Worm (Caenorhabditis elegans) whole organism, L1 larva: ENCODE measurements around the gene msd-4.

Experiments used
- F16B12.6 ChIP-seq: fragments of 150-350 bp; optimal IDR thresholded peaks from 2 replicates; lab custom pipeline; 2014; ENCODE audit warnings: missing biosample characterization, missing genetic modification characterization
- Y116A8C.19 ChIP-seq: sonication (generic microtip); optimal IDR thresholded peaks from 2 replicates; lab custom pipeline; 2016; ENCODE audit warnings: missing compliant biosample characterization, missing genetic modification characterization, borderline replicate concordance
- blmp-1 ChIP-seq: fragments of 150-350 bp; optimal IDR thresholded peaks from 2 replicates; lab custom pipeline; 2014; ENCODE audit warnings: missing biosample characterization, missing genetic modification characterization
- ceh-63 ChIP-seq: fragments of 200-800 bp; sonication (Bioruptor generic); optimal IDR thresholded peaks from 2 replicates; lab custom pipeline; 2018; ENCODE audit warnings: mild to moderate bottlenecking, missing genetic modification characterization, missing compliant biosample characterization
- ceh-8 ChIP-seq: fragments of 200-800 bp; sonication (Bioruptor generic); optimal IDR thresholded peaks from 2 replicates; lab custom pipeline; 2018; ENCODE audit warnings: mild to moderate bottlenecking, missing genetic modification characterization, moderate library complexity, missing compliant biosample characterization
- ceh-88 ChIP-seq: fragments of 200-800 bp; sonication (Bioruptor generic); IDR thresholded peaks from 2 replicates; pipeline ENCODE4 v1.3.6; 2022; ENCODE audit warnings: missing genetic modification characterization, missing compliant biosample characterization
- ces-1 ChIP-seq: fragments of 150-350 bp; optimal IDR thresholded peaks from 2 replicates; lab custom pipeline; 2014; ENCODE audit warnings: missing biosample characterization, missing genetic modification reagents, missing genetic modification characterization
- efl-3 ChIP-seq: fragments of 200-800 bp; sonication (Bioruptor generic); optimal IDR thresholded peaks from 2 replicates; lab custom pipeline; 2018; ENCODE audit warnings: mild to moderate bottlenecking, missing genetic modification characterization, missing compliant biosample characterization
- egl-27 ChIP-seq, 2 experiments: fragments of 150-350 bp in 1 of 2; sonication (generic microtip); optimal IDR thresholded peaks; 3 replicates each; lab custom pipeline; 2017 to 2018; ENCODE audit warnings: missing biosample characterization in 2 of 2, missing genetic modification characterization in 2 of 2, missing genetic modification reagents in 2 of 2
- elt-2 ChIP-seq: sonication (generic microtip); optimal IDR thresholded peaks from 2 replicates; lab custom pipeline; 2016; ENCODE audit warnings: missing genetic modification characterization, mild to moderate bottlenecking, inconsistent platforms, missing compliant biosample characterization, missing genetic modification reagents
- elt-3 ChIP-seq, 6 experiments: fragments of 150-350 bp in 1 of 6; sonication (generic microtip); optimal IDR thresholded peaks; 2 replicates each; lab custom pipeline; 2017 to 2018; ENCODE audit warnings: missing biosample characterization in 6 of 6, missing genetic modification characterization in 6 of 6, inconsistent platforms in 1 of 6
- ets-5 ChIP-seq: fragments of 200-800 bp; sonication (Bioruptor generic); IDR thresholded peaks from 2 replicates; pipeline ENCODE4 v1.3.6; 2022; ENCODE audit warnings: missing genetic modification characterization, missing compliant biosample characterization
- fkh-4 ChIP-seq: sonication (generic microtip); optimal IDR thresholded peaks from 2 replicates; lab custom pipeline; 2016; ENCODE audit warnings: missing compliant biosample characterization, missing genetic modification characterization, borderline replicate concordance
- fos-1 ChIP-seq: fragments of 150-350 bp; optimal IDR thresholded peaks from 2 replicates; lab custom pipeline; 2014; ENCODE audit warnings: missing biosample characterization, missing genetic modification characterization
- grh-1 ChIP-seq: fragments of 200-800 bp; sonication (Bioruptor generic); IDR thresholded peaks from 2 replicates; pipeline ENCODE4 v1.3.6; 2022; ENCODE audit warnings: missing genetic modification reagents, missing genetic modification characterization, missing compliant biosample characterization
- hlh-17 ChIP-seq: fragments of 200-800 bp; sonication (Bioruptor generic); optimal IDR thresholded peaks from 2 replicates; lab custom pipeline; 2018; ENCODE audit warnings: missing genetic modification characterization, mild to moderate bottlenecking, missing compliant biosample characterization, moderate library complexity, borderline replicate concordance
- hlh-4 ChIP-seq: sonication (generic microtip); optimal IDR thresholded peaks from 2 replicates; lab custom pipeline; 2016; ENCODE audit warnings: mild to moderate bottlenecking, missing genetic modification characterization, missing compliant biosample characterization
- hpl-2 ChIP-seq: fragments of 150-350 bp; optimal IDR thresholded peaks from 2 replicates; lab custom pipeline; 2014; ENCODE audit warnings: missing biosample characterization, missing genetic modification reagents, missing genetic modification characterization
- jun-1 ChIP-seq: fragments of 150-350 bp; optimal IDR thresholded peaks from 2 replicates; lab custom pipeline; 2014; ENCODE audit warnings: missing biosample characterization, missing genetic modification reagents, missing genetic modification characterization
- lin-15B ChIP-seq: fragments of 150-350 bp; sonication (generic microtip); optimal IDR thresholded peaks from 3 replicates; lab custom pipeline; 2014; ENCODE audit warnings: missing biosample characterization, missing genetic modification characterization
- mab-9 ChIP-seq: fragments of 200-800 bp; sonication (Bioruptor generic); IDR thresholded peaks from 2 replicates; pipeline ENCODE4 v1.3.6; 2022; ENCODE audit warnings: missing genetic modification reagents, missing genetic modification characterization, missing compliant biosample characterization
- mep-1 ChIP-seq: fragments of 150-350 bp; optimal IDR thresholded peaks from 2 replicates; lab custom pipeline; 2014; ENCODE audit warnings: missing biosample characterization, missing genetic modification characterization
- nhr-20 ChIP-seq: sonication (generic microtip); optimal IDR thresholded peaks from 2 replicates; lab custom pipeline; 2016; ENCODE audit warnings: mild to moderate bottlenecking, missing genetic modification characterization, missing compliant biosample characterization
- nhr-28 ChIP-seq: fragments of 150-350 bp; optimal IDR thresholded peaks from 2 replicates; lab custom pipeline; 2014; ENCODE audit warnings: missing biosample characterization, missing genetic modification characterization
- nhr-76 ChIP-seq: sonication (generic microtip); optimal IDR thresholded peaks from 2 replicates; lab custom pipeline; 2017; ENCODE audit warnings: missing biosample characterization, missing genetic modification characterization
- nhr-77 ChIP-seq: fragments of 150-350 bp; optimal IDR thresholded peaks from 2 replicates; lab custom pipeline; 2014; ENCODE audit warnings: missing biosample characterization, missing genetic modification characterization
- nhr-85 ChIP-seq: sonication (generic microtip); peaks from one replicate; lab custom pipeline; 2016; ENCODE audit warnings: missing genetic modification characterization, inconsistent platforms, missing compliant biosample characterization
- pax-3 ChIP-seq: fragments of 200-800 bp; sonication (Bioruptor generic); optimal IDR thresholded peaks from 2 replicates; lab custom pipeline; 2018; ENCODE audit warnings: mild to moderate bottlenecking, missing genetic modification characterization, moderate library complexity, missing compliant biosample characterization
- skn-1 ChIP-seq: fragments of 150-350 bp; optimal IDR thresholded peaks from 2 replicates; lab custom pipeline; 2014; ENCODE audit warnings: missing biosample characterization, missing genetic modification characterization
- snpc-4 ChIP-seq: fragments of 150-350 bp; optimal IDR thresholded peaks from 2 replicates; lab custom pipeline; 2014; ENCODE audit warnings: missing biosample characterization, missing genetic modification characterization
- snu-23 ChIP-seq: sonication (generic microtip); optimal IDR thresholded peaks from 2 replicates; lab custom pipeline; 2016; ENCODE audit warnings: missing genetic modification characterization, missing compliant biosample characterization
- sox-4 ChIP-seq: sonication (generic microtip); optimal IDR thresholded peaks from 2 replicates; lab custom pipeline; 2016; ENCODE audit warnings: missing genetic modification characterization, missing compliant biosample characterization
- sptf-1 ChIP-seq: fragments of 150-350 bp; optimal IDR thresholded peaks from 2 replicates; lab custom pipeline; 2014; ENCODE audit warnings: missing biosample characterization, missing genetic modification characterization
- sup-37 ChIP-seq: fragments of 200-800 bp; sonication (Bioruptor generic); optimal IDR thresholded peaks from 2 replicates; lab custom pipeline; 2018; ENCODE audit warnings: mild to moderate bottlenecking, missing genetic modification characterization, missing compliant biosample characterization
- tbx-2 ChIP-seq: sonication (generic microtip); optimal IDR thresholded peaks from 2 replicates; lab custom pipeline; 2016; ENCODE audit warnings: missing genetic modification characterization, missing compliant biosample characterization
- tlp-1 ChIP-seq: fragments of 150-350 bp; optimal IDR thresholded peaks from 2 replicates; lab custom pipeline; 2014; ENCODE audit warnings: missing biosample characterization, missing genetic modification characterization
- unc-130 ChIP-seq: fragments of 150-350 bp; optimal IDR thresholded peaks from 2 replicates; lab custom pipeline; 2017; ENCODE audit warnings: missing biosample characterization, missing genetic modification characterization, inconsistent platforms
- unc-30 ChIP-seq: sonication (generic microtip); optimal IDR thresholded peaks from 2 replicates; lab custom pipeline; 2017; ENCODE audit warnings: missing biosample characterization, missing genetic modification characterization
- unc-86 ChIP-seq: sonication (generic microtip); optimal IDR thresholded peaks from 2 replicates; lab custom pipeline; 2016; ENCODE audit warnings: missing genetic modification characterization, missing compliant biosample characterization
- vab-15 ChIP-seq: sonication (generic microtip); optimal IDR thresholded peaks from 2 replicates; lab custom pipeline; 2017; ENCODE audit warnings: missing genotype, mild to moderate bottlenecking, missing genetic modification characterization, missing compliant biosample characterization
- xbp-1 ChIP-seq: sonication (generic microtip); optimal IDR thresholded peaks from 2 replicates; lab custom pipeline; 2016; ENCODE audit warnings: missing genetic modification characterization, missing compliant biosample characterization
- zip-4 ChIP-seq: fragments of 200-800 bp; sonication (Bioruptor generic); optimal IDR thresholded peaks from 2 replicates; lab custom pipeline; 2018; ENCODE audit warnings: mild to moderate bottlenecking, missing genetic modification characterization, moderate library complexity, missing compliant biosample characterization
- ztf-11 ChIP-seq, 2 experiments: sonication (generic microtip); optimal IDR thresholded peaks; 2 replicates each; lab custom pipeline; 2016 to 2017; ENCODE audit warnings: missing genetic modification characterization in 2 of 2, missing biosample characterization in 1 of 2, missing compliant biosample characterization in 1 of 2

The msd-4 gene

DNA sequence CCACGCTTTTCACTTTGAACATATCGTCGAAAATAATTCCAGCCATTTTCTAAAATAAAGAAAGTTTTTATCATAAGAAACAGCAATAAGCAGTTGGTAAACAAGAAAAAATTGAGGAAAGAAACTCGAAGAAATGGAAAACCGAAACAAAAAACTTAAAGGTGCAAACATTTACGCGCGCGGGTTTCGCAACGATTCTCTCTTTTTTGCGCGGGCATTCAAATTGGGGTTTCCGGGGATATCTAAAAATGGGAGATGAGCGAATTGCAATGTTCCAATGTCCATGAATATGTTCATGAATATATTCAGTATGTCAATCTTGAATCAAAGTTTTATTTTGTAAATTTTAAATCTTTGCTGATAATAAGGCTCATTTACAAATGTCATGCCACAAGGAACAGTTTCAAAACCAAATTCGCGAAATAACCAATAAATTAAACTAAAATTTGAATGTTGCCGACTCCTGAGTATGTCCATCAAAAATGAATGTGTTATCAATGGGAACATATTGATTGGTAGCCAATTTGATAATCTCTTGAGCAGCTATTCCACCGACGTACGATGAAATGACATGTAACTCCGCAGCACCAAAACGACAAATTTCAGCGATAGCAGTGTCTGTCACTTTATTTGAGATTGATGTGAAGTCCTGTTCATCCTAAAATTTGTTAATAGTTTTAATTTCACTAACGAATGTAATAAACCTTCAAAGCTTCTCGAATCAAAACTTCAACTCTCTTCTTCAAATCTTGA is 49.6 kb upstream of the msd-4 start, which contains the start of gene rpb-8 (continued):
- TF ChIP-seq grh-1 (GFP tag; lab: Robert Waterston, UW) (no peak), unc-86 (tag; lab: Kevin White, UChicago) (no peak), fos-1 (tag; lab: Kevin White, UChicago) (no peak), ceh-8 (GFP tag; lab: Kevin White, UChicago) (no peak), unc-30 (tag; lab: Kevin White, UChicago) (no peak), vab-15 (tag; lab: Kevin White, UChicago) (no peak), ces-1 (GFP tag; lab: Kevin White, UChicago) (no peak), pax-3 (no peak), nhr-76 (tag; lab: Kevin White, UChicago) (no peak), nhr-20 (tag; lab: Kevin White, UChicago) (peak; percentile 45), elt-2 (tag; lab: Kevin White, UChicago) (no peak), nhr-77 (tag; lab: Kevin White, UChicago) (peak; percentile 20), nhr-28 (tag; lab: Kevin White, UChicago) (no peak), ztf-11 (tag; optimal IDR thresholded peaks at IDR 0.05; lab: Kevin White, UChicago) (no peak), lin-15B (tag; lab: Kevin White, UChicago) (peak; percentile 46), snpc-4 (tag; lab: Kevin White, UChicago) (no peak), elt-3 (tag; optimal IDR thresholded peaks at IDR 0.05; lab: Kevin White, UChicago) (peak in 1 of 6 experiments; percentile 23), zip-4 (GFP tag; lab: Kevin White, UChicago) (peak; percentile 22), ceh-88 (no peak), tbx-2 (peak; percentile 38), snu-23 (GFP tag; lab: Kevin White, UChicago) (peak; percentile 54), sup-37 (GFP tag; lab: Kevin White, UChicago) (no peak), nhr-85 (tag; lab: Kevin White, UChicago) (no peak), jun-1 (tag; lab: Kevin White, UChicago) (no peak), Y116A8C.19 (tag; lab: Kevin White, UChicago) (no peak), fkh-4 (tag; lab: Kevin White, UChicago) (no peak), F16B12.6 (tag; lab: Kevin White, UChicago) (no peak), unc-130 (peak; percentile 26), xbp-1 (tag; lab: Kevin White, UChicago) (peak; percentile 29), sptf-1 (tag; lab: Kevin White, UChicago) (no peak), mab-9 (GFP tag; lab: Robert Waterston, UW) (no peak), egl-27 (tag; optimal IDR thresholded peaks at IDR 0.05; lab: Kevin White, UChicago) (no peak), hpl-2 (peak; percentile 19), tlp-1 (tag; lab: Kevin White, UChicago) (no peak), blmp-1 (tag; lab: Kevin White, UChicago) (peak; percentile 77), skn-1 (peak; percentile 53), hlh-17 (GFP tag; lab: Kevin White, UChicago) (no peak), ceh-63 (no peak), sox-4 (no peak), mep-1 (tag; lab: Kevin White, UChicago) (no peak), efl-3 (GFP tag; lab: Kevin White, UChicago) (no peak), ets-5 (GFP tag; lab: Robert Waterston, UW) (no peak), hlh-4 (no peak)
